Worm (Caenorhabditis elegans) whole organism, L3 larva: ENCODE data around the gene xpf-1.

ENCODE experiments used
- R02D3.7 ChIP-seq: fragments of 150-350 bp; optimal IDR thresholded peaks from 2 replicates; lab custom pipeline; 2014; ENCODE audit warnings: missing biosample characterization, missing genetic modification characterization
- ZK546.5 ChIP-seq: sonication (generic microtip); optimal IDR thresholded peaks from 2 replicates; lab custom pipeline; 2017; ENCODE audit warnings: missing biosample characterization, missing genetic modification characterization
- aly-2 ChIP-seq: fragments of 150-350 bp; optimal IDR thresholded peaks from 2 replicates; lab custom pipeline; 2014; ENCODE audit warnings: missing biosample characterization, missing genetic modification characterization
- ama-1 ChIP-seq: fragments of 150-350 bp; optimal IDR thresholded peaks from 2 replicates; lab custom pipeline; 2018
- ceh-16 ChIP-seq: sonication (generic microtip); optimal IDR thresholded peaks from 2 replicates; lab custom pipeline; 2017; ENCODE audit warnings: missing biosample characterization, missing genetic modification characterization
- ceh-28 ChIP-seq: fragments of 150-350 bp; optimal IDR thresholded peaks from 2 replicates; lab custom pipeline; 2014; ENCODE audit warnings: missing biosample characterization, missing genetic modification reagents, missing genetic modification characterization
- ceh-82 ChIP-seq: fragments of 150-350 bp; optimal IDR thresholded peaks from 2 replicates; lab custom pipeline; 2014; ENCODE audit warnings: missing biosample characterization, missing genetic modification characterization
- ceh-9 ChIP-seq: sonication (generic microtip); optimal IDR thresholded peaks from 2 replicates; lab custom pipeline; 2018; ENCODE audit warnings: missing biosample characterization, missing genetic modification characterization
- daf-12 ChIP-seq: fragments of 150-350 bp; optimal IDR thresholded peaks from 2 replicates; lab custom pipeline; 2014; ENCODE audit warnings: missing biosample characterization, missing genetic modification reagents, missing genetic modification characterization
- egl-27 ChIP-seq: sonication (generic microtip); optimal IDR thresholded peaks from 4 replicates; lab custom pipeline; 2017; ENCODE audit warnings: missing biosample characterization, missing genetic modification reagents, missing genetic modification characterization
- egl-5 ChIP-seq: fragments of 150-350 bp; optimal IDR thresholded peaks from 2 replicates; lab custom pipeline; 2017; ENCODE audit warnings: missing biosample characterization, missing genetic modification reagents, missing genetic modification characterization, inconsistent platforms
- elt-1 ChIP-seq: fragments of 150-350 bp; optimal IDR thresholded peaks from 2 replicates; lab custom pipeline; 2014; ENCODE audit warnings: missing biosample characterization, missing genetic modification characterization
- elt-2 ChIP-seq: sonication (generic microtip); optimal IDR thresholded peaks from 2 replicates; lab custom pipeline; 2016; ENCODE audit warnings: missing genetic modification reagents, mild to moderate bottlenecking, missing genetic modification characterization, missing compliant biosample characterization
- elt-3 ChIP-seq, 3 experiments: fragments of 150-350 bp in 1 of 3; sonication (generic microtip) in 2 of 3; optimal IDR thresholded peaks; 2 replicates in 2 of 3; 4 replicates in 1 of 3; lab custom pipeline; 2014 to 2017; ENCODE audit warnings: missing biosample characterization in 3 of 3, missing genetic modification characterization in 3 of 3
- eor-1 ChIP-seq, 2 experiments: fragments of 150-350 bp; optimal IDR thresholded peaks; 2 replicates each; lab custom pipeline; 2014 to 2018; ENCODE audit warnings: missing biosample characterization in 2 of 2, missing genetic modification characterization in 2 of 2
- fkh-10 ChIP-seq: sonication (generic microtip); optimal IDR thresholded peaks from 2 replicates; lab custom pipeline; 2017; ENCODE audit warnings: missing biosample characterization, missing genetic modification reagents, missing genetic modification characterization
- fkh-2 ChIP-seq: fragments of 150-350 bp; optimal IDR thresholded peaks from 2 replicates; lab custom pipeline; 2014; ENCODE audit warnings: missing biosample characterization, missing genetic modification reagents, missing genetic modification characterization
- fos-1 ChIP-seq: fragments of 150-350 bp; optimal IDR thresholded peaks from 2 replicates; lab custom pipeline; 2014; ENCODE audit warnings: missing biosample characterization, missing genetic modification characterization
- hmg-11 ChIP-seq: sonication (generic microtip); optimal IDR thresholded peaks from 2 replicates; lab custom pipeline; 2016; ENCODE audit warnings: missing genetic modification characterization, missing compliant biosample characterization
- jun-1 ChIP-seq: fragments of 150-350 bp; optimal IDR thresholded peaks from 2 replicates; lab custom pipeline; 2014; ENCODE audit warnings: missing biosample characterization, missing genetic modification reagents, missing genetic modification characterization
- lin-15B ChIP-seq: fragments of 150-350 bp; optimal IDR thresholded peaks from 2 replicates; lab custom pipeline; 2014; ENCODE audit warnings: missing biosample characterization, missing genetic modification characterization
- lin-39 ChIP-seq: fragments of 150-350 bp; optimal IDR thresholded peaks from 2 replicates; lab custom pipeline; 2018; ENCODE audit warnings: missing biosample characterization, missing genetic modification reagents, missing genetic modification characterization
- lsy-12 ChIP-seq: sonication (generic microtip); optimal IDR thresholded peaks from 2 replicates; lab custom pipeline; 2016; ENCODE audit warnings: mild to moderate bottlenecking, missing genetic modification characterization, missing compliant biosample characterization
- mdl-1 ChIP-seq: fragments of 150-350 bp; optimal IDR thresholded peaks from 2 replicates; lab custom pipeline; 2014; ENCODE audit warnings: missing biosample characterization, missing genetic modification characterization
- mml-1 ChIP-seq: fragments of 150-350 bp; sonication (generic microtip); optimal IDR thresholded peaks from 3 replicates; lab custom pipeline; 2014; ENCODE audit warnings: missing biosample characterization, missing genetic modification characterization
- nfya-1 ChIP-seq: sonication (generic microtip); optimal IDR thresholded peaks from 2 replicates; lab custom pipeline; 2017; ENCODE audit warnings: missing genetic modification characterization, mild to moderate bottlenecking, missing compliant biosample characterization, antibody characterized with exemption, moderate library complexity; ENCODE audit not compliant: insufficient read depth
- nhr-11 ChIP-seq: fragments of 150-350 bp; optimal IDR thresholded peaks from 2 replicates; lab custom pipeline; 2014; ENCODE audit warnings: missing biosample characterization, missing genetic modification characterization
- nhr-12 ChIP-seq: fragments of 150-350 bp; optimal IDR thresholded peaks from 2 replicates; lab custom pipeline; 2014; ENCODE audit warnings: missing biosample characterization, missing genetic modification characterization
- nhr-23 ChIP-seq: fragments of 150-350 bp; optimal IDR thresholded peaks from 2 replicates; lab custom pipeline; 2014; ENCODE audit warnings: missing biosample characterization, missing genetic modification reagents, missing genetic modification characterization
- nhr-237 ChIP-seq: fragments of 150-350 bp; optimal IDR thresholded peaks from 2 replicates; lab custom pipeline; 2014; ENCODE audit warnings: missing biosample characterization, missing genetic modification characterization
- nhr-25 ChIP-seq: sonication (generic microtip); optimal IDR thresholded peaks from 2 replicates; lab custom pipeline; 2017; ENCODE audit warnings: missing biosample characterization, missing genetic modification characterization
- nhr-28 ChIP-seq: fragments of 150-350 bp; optimal IDR thresholded peaks from 2 replicates; lab custom pipeline; 2014; ENCODE audit warnings: missing biosample characterization, missing genetic modification characterization
- nhr-43 ChIP-seq: sonication (generic microtip); optimal IDR thresholded peaks from 2 replicates; lab custom pipeline; 2016; ENCODE audit warnings: mild to moderate bottlenecking, missing genetic modification characterization, missing compliant biosample characterization; ENCODE audit not compliant: poor library complexity, severe bottlenecking
- nhr-67 ChIP-seq: fragments of 150-350 bp; optimal IDR thresholded peaks from 2 replicates; lab custom pipeline; 2014; ENCODE audit warnings: missing biosample characterization, missing genetic modification characterization
- nhr-76 ChIP-seq: fragments of 150-350 bp; sonication (generic microtip); optimal IDR thresholded peaks from 5 replicates; lab custom pipeline; 2014; ENCODE audit warnings: missing biosample characterization, missing genetic modification characterization
- nhr-77 ChIP-seq: fragments of 150-350 bp; optimal IDR thresholded peaks from 2 replicates; lab custom pipeline; 2014; ENCODE audit warnings: missing biosample characterization, missing genetic modification characterization
- pha-4 ChIP-seq: fragments of 150-350 bp; optimal IDR thresholded peaks from 2 replicates; lab custom pipeline; 2014; ENCODE audit warnings: missing biosample characterization, missing genetic modification reagents, missing genetic modification characterization
- pqm-1 ChIP-seq: fragments of 150-350 bp; optimal IDR thresholded peaks from 2 replicates; lab custom pipeline; 2017; ENCODE audit warnings: missing biosample characterization, missing genetic modification characterization, inconsistent platforms
- sea-2 ChIP-seq: fragments of 150-350 bp; sonication (generic microtip); optimal IDR thresholded peaks from 4 replicates; lab custom pipeline; 2014; ENCODE audit warnings: missing biosample characterization, missing genetic modification reagents, missing genetic modification characterization
- skn-1 ChIP-seq: fragments of 150-350 bp; optimal IDR thresholded peaks from 2 replicates; lab custom pipeline; 2014; ENCODE audit warnings: missing biosample characterization, missing genetic modification characterization
- snpc-4 ChIP-seq: fragments of 150-350 bp; optimal IDR thresholded peaks from 2 replicates; lab custom pipeline; 2014; ENCODE audit warnings: missing biosample characterization, missing genetic modification characterization
- tbx-2 ChIP-seq: sonication (generic microtip); optimal IDR thresholded peaks from 2 replicates; lab custom pipeline; 2016; ENCODE audit warnings: mild to moderate bottlenecking, missing genetic modification characterization, missing compliant biosample characterization
- unc-39 ChIP-seq: sonication (generic microtip); optimal IDR thresholded peaks from 4 replicates; lab custom pipeline; 2017; ENCODE audit warnings: missing biosample characterization, missing genetic modification characterization
- unc-62 ChIP-seq: fragments of 150-350 bp; sonication (generic microtip); optimal IDR thresholded peaks from 4 replicates; lab custom pipeline; 2014; ENCODE audit warnings: missing biosample characterization, missing genetic modification reagents, missing genetic modification characterization
- zag-1 ChIP-seq: fragments of 150-350 bp; optimal IDR thresholded peaks from 2 replicates; lab custom pipeline; 2014; ENCODE audit warnings: missing biosample characterization, missing genetic modification characterization
- ztf-11 ChIP-seq: fragments of 150-350 bp; optimal IDR thresholded peaks from 2 replicates; lab custom pipeline; 2014; ENCODE audit warnings: missing biosample characterization, missing genetic modification characterization
- ztf-4 ChIP-seq: fragments of 150-350 bp; optimal IDR thresholded peaks from 2 replicates; lab custom pipeline; 2014; ENCODE audit warnings: missing biosample characterization, missing genetic modification characterization

Gene xpf-1

DNA sequence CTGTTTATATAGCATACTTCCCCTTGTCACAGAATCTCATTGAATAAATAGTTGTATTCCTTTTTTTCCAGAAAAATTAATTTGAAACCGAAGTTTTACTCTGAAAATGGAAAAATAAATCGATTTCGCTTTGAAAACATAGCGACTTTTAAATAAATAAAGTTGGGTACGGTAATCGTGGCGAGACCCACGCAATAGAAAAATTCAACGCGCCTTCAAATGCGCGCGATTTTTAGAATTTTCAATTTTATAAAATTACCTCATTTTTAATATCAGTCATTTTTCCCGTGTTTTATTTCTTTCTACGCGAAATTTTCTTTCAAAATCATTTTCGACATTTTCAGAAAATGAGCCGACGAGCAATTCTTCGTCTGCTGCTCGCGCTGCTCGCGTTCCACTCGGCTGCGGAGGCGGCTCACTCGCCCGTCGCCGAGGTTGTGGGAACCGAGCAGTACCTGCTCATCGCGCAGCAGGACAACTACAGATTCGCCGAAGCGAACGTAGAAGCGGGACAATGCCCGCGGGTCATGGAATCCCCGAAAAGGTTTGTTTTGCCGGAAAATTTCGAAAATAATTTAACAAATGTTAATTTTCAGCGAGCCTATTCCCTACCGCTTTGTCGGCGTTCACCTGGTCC is 30.6 kb downstream of the xpf-1 start, which contains the start of gene F13D12.5:
TSS of gene F13D12.5 (plus strand) at position 345 of the 637 bp plus-strand sequence.
- TF ChIP-seq fkh-2 (tag; lab: Kevin White, UChicago), result no peak
- no peak for TF ChIP-seq nhr-43 (tag; lab: Kevin White, UChicago)
- no peak for TF ChIP-seq fkh-10
- no peak for TF ChIP-seq egl-27 (tag; lab: Kevin White, UChicago)
- no peak for TF ChIP-seq elt-2
- TF ChIP-seq pha-4, result no peak
- no peak for TF ChIP-seq nhr-23
- no peak for TF ChIP-seq ceh-82
- TF ChIP-seq jun-1, result no peak

ce11 chrII:11727438-11727837 is 31.5 kb downstream of the xpf-1 start:
- no peak for TF ChIP-seq ZK546.5 (tag; lab: Kevin White, UChicago)
- no peak for TF ChIP-seq mdl-1 (tag; lab: Kevin White, UChicago)
- no peak for TF ChIP-seq ceh-16
- no peak for TF ChIP-seq eor-1 (tag; optimal IDR thresholded peaks at IDR 0.05; lab: Kevin White, UChicago)
- no peak for TF ChIP-seq nfya-1 (tag; lab: Kevin White, UChicago)
- TF ChIP-seq fos-1 (tag; lab: Kevin White, UChicago), result no peak
- TF ChIP-seq tbx-2 (tag; lab: Kevin White, UChicago), result no peak
- no peak for TF ChIP-seq nhr-76 (tag; lab: Kevin White, UChicago)
- TF ChIP-seq pha-4, result no peak
- TF ChIP-seq pqm-1 (tag; lab: Kevin White, UChicago), result no peak
- no peak for TF ChIP-seq mml-1 (tag; lab: Kevin White, UChicago)

DNA sequence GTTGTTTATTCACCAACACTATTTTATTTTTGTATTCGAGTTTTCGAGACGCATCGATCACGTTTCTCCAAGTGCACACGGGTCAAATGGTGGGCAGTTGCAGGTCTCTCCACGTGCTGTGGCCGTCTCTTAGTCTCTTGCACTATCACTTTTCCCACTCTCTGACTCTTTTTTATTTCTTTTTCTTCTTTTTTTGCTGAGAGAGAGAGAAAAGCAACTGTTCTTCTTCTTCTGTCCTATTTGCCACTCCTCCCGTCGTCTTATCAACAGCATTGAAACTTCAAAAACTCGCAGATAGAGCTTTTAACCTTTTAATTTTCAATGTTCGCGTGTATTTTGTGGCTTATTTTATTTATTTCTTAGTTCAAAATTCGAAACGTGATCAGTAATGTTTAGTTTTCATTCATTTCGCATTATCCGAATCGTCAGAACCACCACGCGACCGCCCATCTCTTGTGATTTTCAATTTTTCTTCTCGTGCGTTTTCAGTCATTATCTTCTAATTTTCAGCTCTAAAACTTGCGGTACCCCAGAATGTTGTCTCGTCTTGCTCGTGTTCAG is 32.7 kb downstream of the xpf-1 start, which contains the start of gene alh-8:
TSS of gene alh-8 (plus strand) at position 511 of the 561 bp plus-strand sequence.
- no peak for TF ChIP-seq jun-1
- peak; percentile 53 for TF ChIP-seq ama-1 (lab: Kevin White, UChicago)
- no peak for TF ChIP-seq ceh-28 (tag; lab: Kevin White, UChicago)
- TF ChIP-seq nhr-12 (tag; lab: Kevin White, UChicago), result no peak
- TF ChIP-seq nhr-76 (tag; lab: Kevin White, UChicago), result no peak
- TF ChIP-seq ceh-16, result no peak
- no peak for TF ChIP-seq sea-2
- no peak for TF ChIP-seq daf-12
- peak; percentile 44 for TF ChIP-seq nfya-1 (tag; lab: Kevin White, UChicago)
- TF ChIP-seq fkh-2 (tag; lab: Kevin White, UChicago), result no peak
- TF ChIP-seq ZK546.5 (tag; lab: Kevin White, UChicago), result no peak
- no peak for TF ChIP-seq ceh-82
- no peak for TF ChIP-seq nhr-67 (tag; lab: Kevin White, UChicago)
- no peak for TF ChIP-seq ceh-9 (tag; lab: Kevin White, UChicago)
- TF ChIP-seq ztf-11 (tag; lab: Kevin White, UChicago), result no peak
- TF ChIP-seq zag-1, result no peak
- no peak for TF ChIP-seq snpc-4
- TF ChIP-seq nhr-28 (tag; lab: Kevin White, UChicago), result no peak
- TF ChIP-seq nhr-25 (tag; lab: Kevin White, UChicago), result no peak
- peak; percentile 14 for TF ChIP-seq pqm-1 (tag; lab: Kevin White, UChicago)
- no peak for TF ChIP-seq egl-5 (tag; lab: Kevin White, UChicago)
- TF ChIP-seq hmg-11 (tag; lab: Kevin White, UChicago), result no peak
- TF ChIP-seq unc-62, result no peak
- TF ChIP-seq eor-1 (tag; optimal IDR thresholded peaks at IDR 0.05; lab: Kevin White, UChicago), result no peak
- TF ChIP-seq fkh-10, result no peak
- peak; percentile 21 for TF ChIP-seq nhr-77
- peak; percentile 55 for TF ChIP-seq pha-4
- no peak for TF ChIP-seq unc-39 (tag; lab: Kevin White, UChicago)
- TF ChIP-seq elt-3 (tag; optimal IDR thresholded peaks at IDR 0.05; lab: Kevin White, UChicago), result no peak
- no peak for TF ChIP-seq lsy-12 (tag; lab: Kevin White, UChicago)
- peak; percentile 14 for TF ChIP-seq lin-15B (tag; lab: Kevin White, UChicago)
- TF ChIP-seq tbx-2 (tag; lab: Kevin White, UChicago), result no peak
- no peak for TF ChIP-seq nhr-237 (tag; lab: Kevin White, UChicago)
- peak; percentile 5 for TF ChIP-seq nhr-23
- TF ChIP-seq mml-1 (tag; lab: Kevin White, UChicago), result no peak
- no peak for TF ChIP-seq aly-2 (tag; lab: Kevin White, UChicago)
- TF ChIP-seq R02D3.7, result no peak
- peak; percentile 31 for TF ChIP-seq lin-39 (tag; lab: Kevin White, UChicago)
- TF ChIP-seq ztf-4 (tag; lab: Kevin White, UChicago), result no peak
- TF ChIP-seq nhr-11 (tag; lab: Kevin White, UChicago), result no peak
- TF ChIP-seq elt-1, result no peak
- peak; percentile 92 for TF ChIP-seq mdl-1 (tag; lab: Kevin White, UChicago)
- no peak for TF ChIP-seq fos-1 (tag; lab: Kevin White, UChicago)
- TF ChIP-seq nhr-43 (tag; lab: Kevin White, UChicago), result no peak
- TF ChIP-seq skn-1 (tag; lab: Kevin White, UChicago), result no peak
